Fruit fly (Drosophila melanogaster): Measurements from ENCODE around the gene Syt7.

- TF ChIP-seq Myc (optimal IDR thresholded peaks at IDR 0.05) (no peak), insv (optimal IDR thresholded peaks at IDR 0.05) (no peak), psq (optimal IDR thresholded peaks at IDR 0.05) (no peak), Sin3A (optimal IDR thresholded peaks at IDR 0.05) (no peak)
Measured at dm6 chr4:238400-238799, 67.9 kb downstream of the Syt7 start.
